Worm (Caenorhabditis elegans) whole organism, midembryonic: Measurements from ENCODE around the gene Y53G8AM.8.

Experiments used
- cog-1 ChIP-seq: sonication (generic microtip); optimal IDR thresholded peaks from 2 replicates; lab custom pipeline; 2016; ENCODE audit warnings: missing genetic modification characterization, missing compliant biosample characterization
- flt-1 ChIP-seq: fragments of 200-800 bp; sonication (Bioruptor generic); IDR thresholded peaks from 2 replicates; pipeline ENCODE4 v1.3.6; 2022; ENCODE audit warnings: missing genetic modification characterization, missing compliant biosample characterization
- klf-2 ChIP-seq: fragments of 200-800 bp; sonication (Bioruptor generic); conservative IDR thresholded peaks from 2 replicates; pipeline ENCODE4 v1.3.6; 2022; ENCODE audit warnings: missing genetic modification reagents, missing genetic modification characterization, missing compliant biosample characterization
- ref-1 ChIP-seq: fragments of 200-800 bp; sonication (Bioruptor generic); conservative IDR thresholded peaks from 2 replicates; pipeline ENCODE4 v1.3.6; 2022; ENCODE audit warnings: missing genetic modification reagents, missing genetic modification characterization, missing compliant biosample characterization
- ztf-29 ChIP-seq: fragments of 200-800 bp; sonication (Bioruptor generic); IDR thresholded peaks from 2 replicates; pipeline ENCODE4 v1.3.6; 2022; ENCODE audit warnings: missing genetic modification reagents, missing genetic modification characterization, missing compliant biosample characterization

- TF ChIP-seq flt-1 (GFP tag; lab: Robert Waterston, UW) (peak; percentile 76), cog-1 (tag; lab: Kevin White, UChicago) (no peak), ref-1 (GFP tag; lab: Robert Waterston, UW) (no peak), klf-2 (GFP tag; lab: Robert Waterston, UW) (no peak), ztf-29 (GFP tag; lab: Robert Waterston, UW) (no peak)
These were observed 29.5 kb downstream of the Y53G8AM.8 start for ce11 chrIII:3249038-3249420.
